Fruit fly (Drosophila melanogaster) S2 (cell line): ENCODE measurements around the gene Drsl4.

Experiments used
- CG8478 ChIP-seq: fragments of >200 bp; optimal IDR thresholded peaks from 2 replicates; lab custom pipeline; 2018
- CTCF ChIP-seq, 2 experiments: fragments of >200 bp; optimal IDR thresholded peaks; 2 replicates each; lab custom pipeline; 2018

- TF ChIP-seq CTCF (optimal IDR thresholded peaks at IDR 0.05; lab: Kevin White, UChicago) (no peak), CG8478 (no peak)
These were observed 10.0 kb upstream of the Drsl4 start for dm6 chr3L:3305430-3305829.
